Fruit fly (Drosophila melanogaster): ENCODE data around the gene CG14868.

- peak; percentile 71; the same call in 2 of the 3 replicates for TF ChIP-seq CG4496 (GFP tag; IDR thresholded peaks at IDR 0.05)
- no peak for TF ChIP-seq EcR (GFP tag; optimal IDR thresholded peaks at IDR 0.05)
- no peak for TF ChIP-seq CG10348 (GFP tag; IDR thresholded peaks at IDR 0.05)
- no peak for TF ChIP-seq CG15710 (tag; optimal IDR thresholded peaks at IDR 0.05)
- TF ChIP-seq CG14655 (GFP tag; optimal IDR thresholded peaks at IDR 0.05), result peak; percentile 19
- peak; percentile 62 for TF ChIP-seq Ets98B (GFP tag; IDR thresholded peaks at IDR 0.05)
Measured at dm6 chr3R:15409772-15410688, 40.3 kb upstream of the CG14868 start.
